Worm (Caenorhabditis elegans) whole organism, mixed stage, embryonic: ENCODE results near the gene dpf-6.

ENCODE experiments used
- M03D4.4 ChIP-seq: sonication (generic microtip); optimal IDR thresholded peaks from 2 replicates; lab custom pipeline; 2017; ENCODE audit warnings: mild to moderate bottlenecking, missing genetic modification characterization, missing compliant biosample characterization
- elt-1 ChIP-seq: sonication (generic microtip); optimal IDR thresholded peaks from 2 replicates; lab custom pipeline; 2017; ENCODE audit warnings: missing genetic modification characterization, mild to moderate bottlenecking, missing compliant biosample characterization, antibody characterized with exemption, moderate library complexity, borderline replicate concordance; ENCODE audit not compliant: insufficient read depth
- flh-1 ChIP-seq: fragments of 200-800 bp; sonication (Bioruptor generic); optimal IDR thresholded peaks from 2 replicates; lab custom pipeline; 2018; ENCODE audit warnings: mild to moderate bottlenecking, missing genetic modification characterization, moderate library complexity, missing compliant biosample characterization
- lin-13 ChIP-seq: fragments of 150-350 bp; optimal IDR thresholded peaks from 2 replicates; lab custom pipeline; 2014; ENCODE audit warnings: missing biosample characterization, missing genetic modification characterization
- lin-32 ChIP-seq: fragments of 200-800 bp; sonication (Bioruptor generic); optimal IDR thresholded peaks from 2 replicates; lab custom pipeline; 2018; ENCODE audit warnings: mild to moderate bottlenecking, missing genetic modification characterization, missing compliant biosample characterization
- lsy-2 ChIP-seq: fragments of 150-350 bp; optimal IDR thresholded peaks from 2 replicates; lab custom pipeline; 2014; ENCODE audit warnings: missing biosample characterization, missing genetic modification characterization
- mls-2 ChIP-seq: sonication (generic microtip); optimal IDR thresholded peaks from 2 replicates; lab custom pipeline; 2016; ENCODE audit warnings: mild to moderate bottlenecking, missing genetic modification characterization, moderate library complexity, missing compliant biosample characterization
- nhr-12 ChIP-seq: fragments of 150-350 bp; optimal IDR thresholded peaks from 2 replicates; lab custom pipeline; 2014; ENCODE audit warnings: missing biosample characterization, missing genetic modification characterization
- nhr-2 ChIP-seq: fragments of 150-350 bp; optimal IDR thresholded peaks from 2 replicates; lab custom pipeline; 2014; ENCODE audit warnings: missing biosample characterization, missing genetic modification characterization
- snpc-4 ChIP-seq: fragments of 150-350 bp; optimal IDR thresholded peaks from 2 replicates; lab custom pipeline; 2014; ENCODE audit warnings: missing biosample characterization, missing genetic modification characterization
- unc-39 ChIP-seq: fragments of 150-350 bp; optimal IDR thresholded peaks from 2 replicates; lab custom pipeline; 2014; ENCODE audit warnings: missing biosample characterization, missing genetic modification characterization
- unc-62 ChIP-seq: fragments of 150-350 bp; optimal IDR thresholded peaks from 2 replicates; lab custom pipeline; 2014; ENCODE audit warnings: missing biosample characterization, missing genetic modification reagents, missing genetic modification characterization
- ztf-11 ChIP-seq: fragments of 150-350 bp; optimal IDR thresholded peaks from 2 replicates; lab custom pipeline; 2014; ENCODE audit warnings: missing biosample characterization, missing genetic modification characterization

DNA sequence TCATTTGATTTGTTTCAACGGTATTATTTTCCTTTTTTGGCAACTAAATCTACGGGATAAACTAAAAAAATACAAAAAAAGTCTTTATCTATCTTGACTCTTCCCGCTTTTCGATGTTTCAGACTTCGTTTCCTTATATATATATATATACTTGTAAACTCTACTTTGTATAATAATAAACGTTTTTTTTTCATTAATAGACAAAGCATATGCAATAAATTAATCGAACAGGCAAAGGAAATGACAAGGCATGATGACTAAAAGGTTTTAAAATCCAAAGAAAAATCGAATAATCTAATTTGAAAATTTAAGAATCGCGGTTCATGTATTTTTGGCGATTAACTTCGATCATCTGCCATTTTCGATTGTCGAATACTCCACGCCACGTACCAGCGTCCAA is 24.5 kb upstream of the dpf-6 start:
- no peak for TF ChIP-seq ztf-11 (tag; lab: Kevin White, UChicago)
- TF ChIP-seq unc-39 (tag; lab: Kevin White, UChicago) = no peak
- no peak for TF ChIP-seq lin-32
- no peak for TF ChIP-seq lin-13
- no peak for TF ChIP-seq nhr-12 (tag; lab: Kevin White, UChicago)
- no peak for TF ChIP-seq flh-1 (GFP tag; lab: Kevin White, UChicago)
- no peak for TF ChIP-seq unc-62 (GFP tag; lab: Kevin White, UChicago)
- no peak for TF ChIP-seq elt-1 (tag; lab: Kevin White, UChicago)
- TF ChIP-seq snpc-4 (tag; lab: Kevin White, UChicago) = no peak
- no peak for TF ChIP-seq lsy-2 (tag; lab: Kevin White, UChicago)
- no peak for TF ChIP-seq mls-2 (tag; lab: Kevin White, UChicago)
- TF ChIP-seq nhr-2 = no peak
- no peak for TF ChIP-seq M03D4.4 (tag; lab: Kevin White, UChicago)
